Fruit fly (Drosophila melanogaster) whole organism, embryonic: ENCODE measurements around the gene ast.

Source experiments
- BEAF-32 ChIP-seq: fragments of 200-800 bp; sonication (Bioruptor generic); optimal IDR thresholded peaks from 3 replicates; lab custom pipeline; 2017; ENCODE audit warnings: missing biosample characterization, missing genetic modification characterization, mild to moderate bottlenecking, moderate library complexity, missing genetic modification reagents
- Bdp1 ChIP-seq: fragments of 200-800 bp; sonication (Bioruptor generic); optimal IDR thresholded peaks from 3 replicates; lab custom pipeline; 2016; ENCODE audit warnings: missing biosample characterization, missing genetic modification characterization
- Bgb ChIP-seq: fragments of 200-800 bp; sonication (Bioruptor generic); IDR thresholded peaks from 2 replicates; pipeline ENCODE4 v1.3.6; 2022; ENCODE audit warnings: missing biosample characterization, missing genetic modification characterization; ENCODE audit not compliant: partially characterized antibody
- CG10274 ChIP-seq: fragments of 200-800 bp; sonication (Bioruptor generic); optimal IDR thresholded peaks from 3 replicates; lab custom pipeline; 2017; ENCODE audit warnings: missing biosample characterization, mild to moderate bottlenecking, missing genetic modification characterization
- CG11723 ChIP-seq: fragments of 200-800 bp; sonication (Bioruptor generic); optimal IDR thresholded peaks from 2 replicates; lab custom pipeline; 2017; ENCODE audit warnings: missing biosample characterization, mild to moderate bottlenecking, missing genetic modification characterization
- CG13775 ChIP-seq: fragments of 200-800 bp; sonication (Bioruptor generic); optimal IDR thresholded peaks from 3 replicates; lab custom pipeline; 2017; ENCODE audit warnings: missing biosample characterization, mild to moderate bottlenecking, missing genetic modification characterization
- CG1832 ChIP-seq: fragments of 200-800 bp; sonication (Bioruptor generic); optimal IDR thresholded peaks from 2 replicates; lab custom pipeline; 2017; ENCODE audit warnings: missing biosample characterization, mild to moderate bottlenecking, missing genetic modification characterization, inconsistent platforms
- CG33213 ChIP-seq: fragments of 200-800 bp; sonication (Bioruptor generic); optimal IDR thresholded peaks from 3 replicates; lab custom pipeline; 2016; ENCODE audit warnings: missing biosample characterization, missing genetic modification characterization
- CG34376 ChIP-seq: fragments of 200-800 bp; sonication (Bioruptor generic); optimal IDR thresholded peaks from 2 replicates; lab custom pipeline; 2018; ENCODE audit warnings: missing biosample characterization, mild to moderate bottlenecking, missing genetic modification characterization
- CG34422 ChIP-seq: fragments of 200-800 bp; sonication (Bioruptor generic); IDR thresholded peaks from 3 replicates; pipeline ENCODE4 v1.3.6; 2022; ENCODE audit warnings: missing biosample characterization, missing genetic modification characterization
- CG3995 ChIP-seq: fragments of 200-800 bp; sonication (Bioruptor generic); optimal IDR thresholded peaks from 3 replicates; lab custom pipeline; 2016; ENCODE audit warnings: missing biosample characterization, missing genetic modification characterization
- CG6175 ChIP-seq: fragments of 200-800 bp; sonication (Bioruptor generic); IDR thresholded peaks from 3 replicates; pipeline ENCODE4 v1.3.6; 2022; ENCODE audit warnings: missing biosample characterization, missing genetic modification characterization
- CG7987 ChIP-seq: fragments of 200-800 bp; sonication (Bioruptor generic); optimal IDR thresholded peaks from 2 replicates; lab custom pipeline; 2018; ENCODE audit warnings: missing biosample characterization, mild to moderate bottlenecking, missing genetic modification characterization, moderate library complexity
- CG8290 ChIP-seq, 3 experiments: fragments of 200-800 bp; sonication (Bioruptor generic); optimal IDR thresholded peaks; 2 replicates each; lab custom pipeline; 2016 to 2019; ENCODE audit warnings: missing biosample characterization in 3 of 3, missing genetic modification characterization in 3 of 3, mild to moderate bottlenecking in 2 of 3, moderate library complexity in 1 of 3
- CG8478 ChIP-seq: fragments of >200 bp; optimal IDR thresholded peaks from 2 replicates; lab custom pipeline; 2018
- CG8924 ChIP-seq: fragments of 200-800 bp; optimal IDR thresholded peaks from 3 replicates; lab custom pipeline; 2019; ENCODE audit warnings: missing biosample characterization, mild to moderate bottlenecking, missing genetic modification characterization, moderate library complexity
- Chrac-16 ChIP-seq: fragments of 200-800 bp; sonication (Bioruptor generic); optimal IDR thresholded peaks from 3 replicates; lab custom pipeline; 2016; ENCODE audit warnings: missing biosample characterization, missing genetic modification characterization
- E2f1 ChIP-seq: fragments of 200-800 bp; sonication (Bioruptor generic); IDR thresholded peaks from 2 replicates; pipeline ENCODE4 v1.3.6; 2022; ENCODE audit warnings: missing biosample characterization, missing genetic modification characterization
- HHEX ChIP-seq: fragments of 200-800 bp; sonication (Bioruptor generic); optimal IDR thresholded peaks from 3 replicates; lab custom pipeline; 2017; ENCODE audit warnings: missing biosample characterization, mild to moderate bottlenecking, missing genetic modification characterization, missing genetic modification reagents
- HLH3B ChIP-seq: fragments of 200-800 bp; sonication (Bioruptor generic); IDR thresholded peaks from 2 replicates; pipeline ENCODE4 v1.3.6; 2022; ENCODE audit warnings: missing biosample characterization, missing genetic modification characterization
- HLHmδ ChIP-seq: fragments of 200-800 bp; sonication (Bioruptor generic); optimal IDR thresholded peaks from 2 replicates; lab custom pipeline; 2018; ENCODE audit warnings: missing biosample characterization, mild to moderate bottlenecking, missing genetic modification characterization, moderate library complexity
- HmgZ ChIP-seq: fragments of 200-800 bp; sonication (Bioruptor generic); optimal IDR thresholded peaks from 2 replicates; lab custom pipeline; 2018; ENCODE audit warnings: missing biosample characterization, mild to moderate bottlenecking, missing genetic modification characterization
- Lhr ChIP-seq: fragments of 200-800 bp; sonication (Bioruptor generic); optimal IDR thresholded peaks from 3 replicates; lab custom pipeline; 2017; ENCODE audit warnings: mild to moderate bottlenecking, missing biosample characterization, missing genetic modification reagents, missing genetic modification characterization
- Med ChIP-seq: fragments of 200-800 bp; sonication (Bioruptor generic); peaks from one replicate; lab custom pipeline; 2016; ENCODE audit warnings: missing biosample characterization, missing genetic modification characterization, mild to moderate bottlenecking, inconsistent platforms, moderate library complexity
- NFAT ChIP-seq: fragments of 200-800 bp; sonication (Bioruptor generic); IDR thresholded peaks from 2 replicates; pipeline ENCODE4 v1.3.6; 2022; ENCODE audit warnings: missing biosample characterization, missing genetic modification characterization
- NK7.1 ChIP-seq: fragments of 200-800 bp; sonication (Bioruptor generic); optimal IDR thresholded peaks from 3 replicates; lab custom pipeline; 2016; ENCODE audit warnings: missing biosample characterization, missing genetic modification characterization
- Pdp1 ChIP-seq, 2 experiments: fragments of 200-800 bp; sonication (Bioruptor generic); optimal IDR thresholded peaks; 3 replicates each; lab custom pipeline; 2016; ENCODE audit warnings: missing biosample characterization in 2 of 2, missing genetic modification characterization in 2 of 2, mild to moderate bottlenecking in 1 of 2, moderate library complexity in 1 of 2
- Rx ChIP-seq: fragments of 200-800 bp; sonication (Bioruptor generic); IDR thresholded peaks from 2 replicates; pipeline ENCODE4 v1.3.6; 2022; ENCODE audit warnings: missing biosample characterization, missing genetic modification characterization
- Sox100B ChIP-seq: fragments of 200-800 bp; sonication (Bioruptor generic); optimal IDR thresholded peaks from 3 replicates; lab custom pipeline; 2018; ENCODE audit warnings: missing biosample characterization, mild to moderate bottlenecking, missing genetic modification characterization
- Trl ChIP-seq, 3 experiments: fragments of >200 bp in 2 of 3; fragments of 200-800 bp in 1 of 3; sonication (Bioruptor generic) in 1 of 3; optimal IDR thresholded peaks; 2 replicates in 1 of 3; 3 replicates in 2 of 3; lab custom pipeline; 2016 to 2017; ENCODE audit warnings: missing biosample characterization in 1 of 3, missing genetic modification characterization in 1 of 3
- ab ChIP-seq: fragments of 200-800 bp; sonication (Bioruptor generic); optimal IDR thresholded peaks from 2 replicates; lab custom pipeline; 2016; ENCODE audit warnings: missing biosample characterization, missing genetic modification characterization
- bcd ChIP-seq: fragments of 200-800 bp; sonication (Bioruptor generic); optimal IDR thresholded peaks from 2 replicates; lab custom pipeline; 2017; ENCODE audit warnings: missing biosample characterization, mild to moderate bottlenecking, missing genetic modification characterization
- bowl ChIP-seq: fragments of 200-800 bp; sonication (Bioruptor generic); IDR thresholded peaks from 2 replicates; pipeline ENCODE4 v1.3.6; 2022; ENCODE audit warnings: missing biosample characterization, missing genetic modification characterization
- btn ChIP-seq: fragments of 200-800 bp; sonication (Bioruptor generic); optimal IDR thresholded peaks from 2 replicates; lab custom pipeline; 2016; ENCODE audit warnings: missing biosample characterization, missing genetic modification characterization
- cg ChIP-seq: fragments of 200-800 bp; sonication (Bioruptor generic); optimal IDR thresholded peaks from 3 replicates; lab custom pipeline; 2019; ENCODE audit warnings: missing biosample characterization, mild to moderate bottlenecking, missing genetic modification characterization, moderate library complexity
- ci ChIP-seq: fragments of 200-800 bp; sonication (Bioruptor generic); IDR thresholded peaks from 3 replicates; pipeline ENCODE4 v1.3.6; 2022; ENCODE audit warnings: missing biosample characterization, missing genetic modification characterization
- grau ChIP-seq: fragments of 200-800 bp; optimal IDR thresholded peaks from 3 replicates; lab custom pipeline; 2019; ENCODE audit warnings: missing biosample characterization, mild to moderate bottlenecking, missing genetic modification characterization, moderate library complexity
- ham ChIP-seq: fragments of 200-800 bp; sonication (Bioruptor generic); IDR thresholded peaks from 2 replicates; pipeline ENCODE4 v1.3.6; 2022; ENCODE audit warnings: missing biosample characterization, missing genetic modification characterization
- lola ChIP-seq, 3 experiments: fragments of >200 bp in 2 of 3; fragments of 200-800 bp in 1 of 3; sonication (Bioruptor generic) in 1 of 3; optimal IDR thresholded peaks; 2 replicates each; lab custom pipeline; 2017 to 2019; ENCODE audit warnings: missing biosample characterization in 3 of 3, missing genetic modification characterization in 3 of 3, mild to moderate bottlenecking in 1 of 3, moderate library complexity in 1 of 3
- mirr ChIP-seq: fragments of 200-800 bp; sonication (Bioruptor generic); optimal IDR thresholded peaks from 3 replicates; lab custom pipeline; 2018; ENCODE audit warnings: missing biosample characterization, mild to moderate bottlenecking, missing genetic modification characterization
- oc ChIP-seq: fragments of 200-800 bp; sonication (Bioruptor generic); optimal IDR thresholded peaks from 2 replicates; lab custom pipeline; 2018; ENCODE audit warnings: missing biosample characterization, mild to moderate bottlenecking, missing genetic modification characterization, moderate library complexity
- org-1 ChIP-seq: fragments of 200-800 bp; sonication (Bioruptor generic); optimal IDR thresholded peaks from 2 replicates; lab custom pipeline; 2017; ENCODE audit warnings: missing biosample characterization, missing genetic modification characterization
- pan ChIP-seq, 4 experiments: fragments of >200 bp in 3 of 4; fragments of 200-800 bp in 1 of 4; sonication (Bioruptor generic) in 1 of 4; optimal IDR thresholded peaks in 3 of 4; IDR thresholded peaks in 1 of 4; 2 replicates each; pipeline versions ENCODE4 v1.3.6 to Lab custom; 2017 to 2022; ENCODE audit warnings: missing biosample characterization in 2 of 4, missing genetic modification characterization in 2 of 4, mixed read lengths in 1 of 4
- sc ChIP-seq, 3 experiments: fragments of >200 bp in 2 of 3; fragments of 200-800 bp in 1 of 3; sonication (Bioruptor generic) in 1 of 3; optimal IDR thresholded peaks; 2 replicates in 2 of 3; 3 replicates in 1 of 3; lab custom pipeline; 2017; ENCODE audit warnings: mild to moderate bottlenecking in 1 of 3, missing biosample characterization in 1 of 3, missing genetic modification characterization in 1 of 3, missing genetic modification reagents in 1 of 3
- schlank ChIP-seq: fragments of 200-800 bp; sonication (Bioruptor generic); optimal IDR thresholded peaks from 2 replicates; lab custom pipeline; 2018; ENCODE audit warnings: missing biosample characterization, mild to moderate bottlenecking, missing genetic modification characterization
- sd ChIP-seq: fragments of 200-800 bp; sonication (Bioruptor generic); optimal IDR thresholded peaks from 3 replicates; lab custom pipeline; 2018; ENCODE audit warnings: missing biosample characterization, mild to moderate bottlenecking, missing genetic modification characterization, moderate library complexity
- sisA ChIP-seq: fragments of 200-800 bp; sonication (Bioruptor generic); IDR thresholded peaks from 2 replicates; pipeline ENCODE4 v1.3.6; 2022; ENCODE audit warnings: missing biosample characterization, missing genetic modification characterization
- vvl ChIP-seq: fragments of 200-800 bp; sonication (Bioruptor generic); IDR thresholded peaks from 2 replicates; pipeline ENCODE4 v1.3.6; 2022; ENCODE audit warnings: missing biosample characterization, missing genetic modification characterization

ast gene

DNA sequence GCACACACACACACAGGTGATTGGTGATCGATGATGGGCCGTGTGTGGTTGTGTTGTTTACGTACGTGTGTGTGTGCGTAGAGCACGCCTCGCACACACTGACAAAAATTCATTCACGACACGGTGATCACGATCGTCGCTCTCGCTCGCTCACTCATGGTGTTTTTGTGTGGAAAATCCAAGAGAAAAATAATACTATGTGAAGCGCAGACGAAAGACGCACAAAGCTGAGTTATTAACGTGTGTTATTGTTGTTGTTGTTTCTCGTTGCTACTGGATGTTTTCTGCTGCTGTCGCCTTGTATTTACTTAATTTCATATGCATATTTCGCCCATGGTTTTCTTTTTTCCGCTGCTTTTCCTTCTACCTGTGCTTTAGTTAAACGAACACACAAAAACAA, 695 bp upstream of the ast start (continued):
- TF ChIP-seq cg (GFP tag; lab: Kevin White, UChicago) (peak; percentile 97), BEAF-32 (GFP tag; lab: Kevin White, UChicago) (peak; percentile 44), CG34376 (GFP tag; lab: Kevin White, UChicago) (no peak), Chrac-16 (no peak), CG13775 (GFP tag; lab: Kevin White, UChicago) (peak; percentile 3), HHEX (GFP tag; lab: Kevin White, UChicago) (no peak), CG7987 (GFP tag; lab: Kevin White, UChicago) (peak; percentile 48), schlank (tag; lab: Kevin White, UChicago) (no peak), sisA (no peak), CG8290 (GFP tag; optimal IDR thresholded peaks at IDR 0.05; lab: Kevin White, UChicago) (no peak), CG8290 (tag; optimal IDR thresholded peaks at IDR 0.05; lab: Kevin White, UChicago) (peak in 1 of 2 experiments; percentile 52), Med (peak; percentile 53), Trl (optimal IDR thresholded peaks at IDR 0.05; lab: Kevin White, UChicago) (peak in 1 of 2 experiments; percentile 60), Trl (GFP tag; optimal IDR thresholded peaks at IDR 0.05; lab: Kevin White, UChicago) (no peak), oc (tag; lab: Kevin White, UChicago) (peak; percentile 28), CG1832 (GFP tag; lab: Kevin White, UChicago) (peak; percentile 12), CG33213 (GFP tag; lab: Kevin White, UChicago) (no peak), vvl (peak; percentile 36; the same call in 1 of the 2 replicates), Pdp1 (GFP tag; optimal IDR thresholded peaks at IDR 0.05; lab: Kevin White, UChicago) (peak in 1 of 2 experiments; percentile 1), Lhr (GFP tag; lab: Kevin White, UChicago) (no peak), ab (GFP tag; lab: Kevin White, UChicago) (no peak), CG10274 (GFP tag; lab: Kevin White, UChicago) (no peak), CG6175 (GFP tag; lab: Robert Waterston, UW) (no peak), CG11723 (GFP tag; lab: Kevin White, UChicago) (no peak), sd (tag; lab: Kevin White, UChicago) (peak; percentile 73), CG8924 (peak; percentile 43), NK7.1 (GFP tag; lab: Kevin White, UChicago) (peak; percentile 1), ci (GFP tag; lab: Robert Waterston, UW) (peak; percentile 50; the same call in 1 of the 3 replicates), NFAT (GFP tag; lab: Robert Waterston, UW) (no peak), HLH3B (GFP tag; lab: Robert Waterston, UW) (no peak), Sox100B (GFP tag; lab: Kevin White, UChicago) (no peak), lola (GFP tag; optimal IDR thresholded peaks at IDR 0.05; lab: Kevin White, UChicago) (peak in 1 of 3 experiments; percentile 58), Bdp1 (GFP tag; lab: Kevin White, UChicago) (no peak), CG34422 (GFP tag; lab: Robert Waterston, UW) (peak; percentile 28; the same call in 1 of the 3 replicates), mirr (GFP tag; lab: Kevin White, UChicago) (peak; percentile 23), btn (GFP tag; lab: Kevin White, UChicago) (no peak), ham (GFP tag; lab: Robert Waterston, UW) (no peak), HmgZ (tag; lab: Kevin White, UChicago) (peak; percentile 32), E2f1 (GFP tag; lab: Robert Waterston, UW) (0 out of 2 replicates have a peak, but pooled peaks have one; percentile 17), bowl (GFP tag; lab: Robert Waterston, UW) (no peak), bcd (GFP tag; lab: Kevin White, UChicago) (no peak), org-1 (GFP tag; lab: Kevin White, UChicago) (no peak), CG8478 (peak; percentile 91), CG3995 (GFP tag; lab: Kevin White, UChicago) (peak; percentile 84), grau (tag; lab: Kevin White, UChicago) (no peak), pan (optimal IDR thresholded peaks at IDR 0.05; lab: Kevin White, UChicago) (no peak), pan (GFP tag; optimal IDR thresholded peaks at IDR 0.05 in 1 of 2, IDR thresholded peaks at IDR 0.05 in 1 of 2) (peak in 1 of 2 experiments; percentile 14), Bgb (GFP tag; lab: Robert Waterston, UW) (peak; percentile 53; the same call in 1 of the 2 replicates), HLHmδ (GFP tag; lab: Kevin White, UChicago) (peak; percentile 62), sc (optimal IDR thresholded peaks at IDR 0.05; lab: Kevin White, UChicago) (no peak), sc (GFP tag; optimal IDR thresholded peaks at IDR 0.05; lab: Kevin White, UChicago) (no peak), Rx (no peak)
- TF ChIP-seq, all 482 proteins: peak for 37
